Worm (Caenorhabditis elegans) whole organism, young adult: ENCODE data around the gene C14H10.2.
A peak's percentile ranks its signal among the peaks of the same experiment; 100 is the strongest.

Experiments used
- B0035.1 ChIP-seq: sonication (generic microtip); optimal IDR thresholded peaks from 2 replicates; lab custom pipeline; 2016; ENCODE audit warnings: missing genetic modification characterization, mild to moderate bottlenecking, missing compliant biosample characterization, missing genotype, missing genetic modification reagents
- B0336.3 ChIP-seq: fragments of 200-800 bp; sonication (Bioruptor generic); IDR thresholded peaks from 2 replicates; pipeline ENCODE4 v1.3.6; 2022; ENCODE audit warnings: missing genetic modification characterization, missing compliant biosample characterization
- D2030.7 ChIP-seq: fragments of 200-800 bp; sonication (Bioruptor generic); IDR thresholded peaks from 2 replicates; pipeline ENCODE4 v1.3.6; 2022; ENCODE audit warnings: missing genetic modification reagents, missing genetic modification characterization, missing compliant biosample characterization
- F37B4.10 ChIP-seq: fragments of 200-800 bp; sonication (Bioruptor generic); IDR thresholded peaks from 2 replicates; pipeline ENCODE4 v1.3.6; 2022; ENCODE audit warnings: missing genetic modification characterization, missing compliant biosample characterization
- F55B11.4 ChIP-seq: sonication (generic microtip); optimal IDR thresholded peaks from 2 replicates; lab custom pipeline; 2016; ENCODE audit warnings: missing compliant biosample characterization, missing genetic modification characterization, borderline replicate concordance; ENCODE audit not compliant: insufficient read depth
- F57C9.4 ChIP-seq: sonication (generic microtip); optimal IDR thresholded peaks from 2 replicates; lab custom pipeline; 2017; ENCODE audit warnings: mild to moderate bottlenecking, missing genetic modification characterization, missing compliant biosample characterization
- T26A5.8 ChIP-seq: sonication (generic microtip); optimal IDR thresholded peaks from 2 replicates; lab custom pipeline; 2016; ENCODE audit warnings: missing genetic modification characterization, missing compliant biosample characterization
- aptf-2 ChIP-seq: fragments of 200-800 bp; sonication (Bioruptor generic); conservative IDR thresholded peaks from 2 replicates; pipeline ENCODE4 v1.3.6; 2022; ENCODE audit warnings: missing genetic modification reagents, missing genetic modification characterization, missing compliant biosample characterization
- bed-1 ChIP-seq: fragments of 200-800 bp; sonication (Bioruptor generic); IDR thresholded peaks from 2 replicates; pipeline ENCODE4 v1.3.6; 2022; ENCODE audit warnings: missing genetic modification reagents, missing genetic modification characterization, missing compliant biosample characterization
- bed-2 ChIP-seq: fragments of 200-800 bp; sonication (Bioruptor generic); IDR thresholded peaks from 2 replicates; pipeline ENCODE4 v1.3.6; 2022; ENCODE audit warnings: missing genetic modification reagents, missing genetic modification characterization, missing compliant biosample characterization
- ceh-79 ChIP-seq: sonication (generic microtip); optimal IDR thresholded peaks from 2 replicates; lab custom pipeline; 2017; ENCODE audit warnings: mild to moderate bottlenecking, missing genetic modification characterization, missing compliant biosample characterization
- dpff-1 ChIP-seq: sonication (generic microtip); optimal IDR thresholded peaks from 2 replicates; lab custom pipeline; 2017; ENCODE audit warnings: mild to moderate bottlenecking, missing genetic modification characterization, missing compliant biosample characterization
- dpl-1 ChIP-seq: fragments of 150-350 bp; optimal IDR thresholded peaks from 2 replicates; lab custom pipeline; 2014; ENCODE audit warnings: missing biosample characterization, missing genetic modification reagents, missing genetic modification characterization
- egl-44 ChIP-seq: fragments of 200-800 bp; sonication (Bioruptor generic); IDR thresholded peaks from 2 replicates; pipeline ENCODE4 v1.3.6; 2022; ENCODE audit warnings: missing genetic modification reagents, missing genetic modification characterization, missing compliant biosample characterization
- him-1 ChIP-seq: sonication (generic microtip); optimal IDR thresholded peaks from 2 replicates; lab custom pipeline; 2016; ENCODE audit warnings: missing genotype, missing genetic modification reagents, missing genetic modification characterization, missing compliant biosample characterization
- hsf-1 ChIP-seq: fragments of 200-800 bp; sonication (Bioruptor generic); IDR thresholded peaks from 2 replicates; pipeline ENCODE4 v1.3.6; 2022; ENCODE audit warnings: missing genetic modification reagents, missing genetic modification characterization, missing compliant biosample characterization
- let-607 ChIP-seq, 2 experiments: fragments of 200-800 bp in 1 of 2; sonication (Bioruptor generic) in 1 of 2; sonication (generic microtip) in 1 of 2; optimal IDR thresholded peaks; 2 replicates each; lab custom pipeline; 2016 to 2018; ENCODE audit warnings: mild to moderate bottlenecking in 2 of 2, missing compliant biosample characterization in 2 of 2, missing genetic modification characterization in 2 of 2, moderate library complexity in 2 of 2, missing genotype in 1 of 2
- lin-26 ChIP-seq: fragments of 200-800 bp; sonication (Bioruptor generic); IDR thresholded peaks from 2 replicates; pipeline ENCODE4 v1.3.6; 2022; ENCODE audit warnings: missing genetic modification reagents, missing genetic modification characterization, missing compliant biosample characterization
- lin-35 ChIP-seq, 3 experiments: fragments of 150-350 bp in 2 of 3; sonication (generic microtip) in 1 of 3; optimal IDR thresholded peaks; 2 replicates each; lab custom pipeline; 2014 to 2018; ENCODE audit warnings: missing biosample characterization in 3 of 3, missing genetic modification characterization in 3 of 3, missing genetic modification reagents in 3 of 3
- lsl-1 ChIP-seq: fragments of 200-800 bp; sonication (Bioruptor generic); optimal IDR thresholded peaks from 2 replicates; lab custom pipeline; 2018; ENCODE audit warnings: mild to moderate bottlenecking, missing genetic modification characterization, moderate library complexity, missing compliant biosample characterization
- lsy-27 ChIP-seq: sonication (generic microtip); optimal IDR thresholded peaks from 2 replicates; lab custom pipeline; 2017; ENCODE audit warnings: missing genetic modification characterization, mild to moderate bottlenecking, missing compliant biosample characterization, antibody characterized with exemption, missing genotype, borderline replicate concordance; ENCODE audit not compliant: insufficient read depth
- madf-3 ChIP-seq: fragments of 200-800 bp; sonication (Bioruptor generic); IDR thresholded peaks from 2 replicates; pipeline ENCODE4 v1.3.6; 2022; ENCODE audit warnings: missing genetic modification reagents, missing genetic modification characterization, missing compliant biosample characterization
- mel-28 ChIP-seq: sonication (generic microtip); optimal IDR thresholded peaks from 2 replicates; lab custom pipeline; 2016; ENCODE audit warnings: borderline replicate concordance, mild to moderate bottlenecking, missing genetic modification characterization, missing compliant biosample characterization
- mes-4 ChIP-seq: sonication (generic microtip); optimal IDR thresholded peaks from 2 replicates; lab custom pipeline; 2016; ENCODE audit warnings: missing genotype, missing genetic modification characterization, missing compliant biosample characterization
- mxl-1 ChIP-seq: sonication (generic microtip); optimal IDR thresholded peaks from 2 replicates; lab custom pipeline; 2016; ENCODE audit warnings: missing genetic modification characterization, missing compliant biosample characterization
- nfyb-1 ChIP-seq: fragments of 200-800 bp; sonication (Bioruptor generic); IDR thresholded peaks from 2 replicates; pipeline ENCODE4 v1.3.6; 2022; ENCODE audit warnings: missing genetic modification reagents, missing genetic modification characterization, missing compliant biosample characterization
- tbp1 ChIP-seq: fragments of 200-800 bp; sonication (Bioruptor generic); optimal IDR thresholded peaks from 2 replicates; lab custom pipeline; 2018; ENCODE audit warnings: mild to moderate bottlenecking, missing genetic modification characterization, missing compliant biosample characterization
- unc-130 ChIP-seq: sonication (generic microtip); optimal IDR thresholded peaks from 2 replicates; lab custom pipeline; 2016; ENCODE audit warnings: missing genetic modification reagents, missing genetic modification characterization, missing compliant biosample characterization
- unc-62 ChIP-seq: fragments of 150-350 bp; optimal IDR thresholded peaks from 2 replicates; lab custom pipeline; 2014; ENCODE audit warnings: missing biosample characterization, missing genetic modification reagents, missing genetic modification characterization
- ztf-18 ChIP-seq: sonication (generic microtip); optimal IDR thresholded peaks from 2 replicates; lab custom pipeline; 2016; ENCODE audit warnings: missing genotype, mild to moderate bottlenecking, missing genetic modification characterization, missing compliant biosample characterization
- ztf-22 ChIP-seq: fragments of 200-800 bp; sonication (Bioruptor generic); optimal IDR thresholded peaks from 2 replicates; lab custom pipeline; 2018; ENCODE audit warnings: mild to moderate bottlenecking, missing genetic modification characterization, moderate library complexity, missing compliant biosample characterization
- ztf-26 ChIP-seq: sonication (generic microtip); optimal IDR thresholded peaks from 2 replicates; lab custom pipeline; 2017; ENCODE audit warnings: missing genetic modification characterization, missing compliant biosample characterization
- ztf-28 ChIP-seq: fragments of 200-800 bp; sonication (Bioruptor generic); IDR thresholded peaks from 2 replicates; pipeline ENCODE4 v1.3.6; 2022; ENCODE audit warnings: missing genetic modification reagents, missing genetic modification characterization, missing compliant biosample characterization
- ztf-3 ChIP-seq: fragments of 200-800 bp; sonication (Bioruptor generic); optimal IDR thresholded peaks from 2 replicates; lab custom pipeline; 2018; ENCODE audit warnings: mild to moderate bottlenecking, missing genetic modification characterization, missing compliant biosample characterization

C14H10.2 gene

DNA sequence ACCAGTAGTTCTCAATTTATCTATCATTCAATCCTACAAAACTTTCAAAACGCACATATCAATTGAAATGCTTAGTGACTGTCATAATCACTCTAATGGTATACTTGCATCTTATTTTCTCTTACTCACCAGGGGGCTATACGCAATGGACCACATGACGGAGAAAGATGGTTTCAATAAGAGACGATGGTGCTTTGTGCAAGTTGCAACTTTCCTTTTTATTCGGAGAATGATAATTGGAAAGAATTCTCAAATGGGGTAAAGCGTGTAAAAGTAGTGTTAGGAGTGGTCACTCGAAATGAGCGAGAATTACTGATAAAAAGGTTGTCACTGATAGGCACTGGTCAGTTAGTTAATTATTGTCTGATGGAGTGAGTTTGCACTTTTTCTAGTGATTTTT, 44.2 kb downstream of the C14H10.2 start:
- TF ChIP-seq let-607 (tag; optimal IDR thresholded peaks at IDR 0.05; lab: Kevin White, UChicago): no peak
- TF ChIP-seq F57C9.4 (tag; lab: Kevin White, UChicago): no peak
- no peak for TF ChIP-seq aptf-2
- no peak for TF ChIP-seq ceh-79 (tag; lab: Kevin White, UChicago)
- TF ChIP-seq F55B11.4 (tag; lab: Kevin White, UChicago): no peak
- TF ChIP-seq bed-1 (GFP tag; lab: Robert Waterston, UW): no peak
- TF ChIP-seq D2030.7 (GFP tag; lab: Robert Waterston, UW): no peak
- no peak for TF ChIP-seq ztf-26
- TF ChIP-seq, all 124 proteins: peak for 0

DNA sequence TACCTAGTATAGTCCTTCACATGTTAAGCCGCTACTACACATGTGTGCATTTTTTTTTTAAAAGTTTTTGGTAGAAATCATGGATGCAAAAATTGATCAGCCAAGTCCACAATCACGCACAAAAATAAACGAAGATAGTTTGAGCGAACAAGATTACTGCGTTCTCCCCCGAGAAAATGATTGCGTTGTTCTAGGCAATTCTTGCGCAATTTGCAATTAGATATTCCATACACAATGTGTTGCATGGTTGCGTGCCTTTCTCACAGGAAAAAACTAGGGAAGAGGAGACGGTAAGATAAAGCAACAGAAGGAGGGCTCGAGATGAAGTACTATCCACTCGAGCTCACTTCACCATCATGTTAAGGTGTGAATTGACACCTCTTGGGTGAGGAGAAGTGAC, 46.7 kb downstream of the C14H10.2 start:
- no peak for TF ChIP-seq hsf-1 (GFP tag; lab: Robert Waterston, UW)
- no peak for TF ChIP-seq aptf-2
- TF ChIP-seq lin-35 (GFP tag; optimal IDR thresholded peaks at IDR 0.05; lab: Kevin White, UChicago): no peak
- TF ChIP-seq B0035.1 (tag; lab: Kevin White, UChicago): no peak
- no peak for TF ChIP-seq lsl-1 (GFP tag; lab: Kevin White, UChicago)
- no peak for TF ChIP-seq dpff-1 (tag; lab: Kevin White, UChicago)
- TF ChIP-seq madf-3: no peak
- no peak for TF ChIP-seq T26A5.8 (tag; lab: Kevin White, UChicago)
- TF ChIP-seq egl-44 (GFP tag; lab: Robert Waterston, UW): no peak
- no peak for TF ChIP-seq B0336.3
- no peak for TF ChIP-seq F37B4.10 (GFP tag; lab: Robert Waterston, UW)

DNA sequence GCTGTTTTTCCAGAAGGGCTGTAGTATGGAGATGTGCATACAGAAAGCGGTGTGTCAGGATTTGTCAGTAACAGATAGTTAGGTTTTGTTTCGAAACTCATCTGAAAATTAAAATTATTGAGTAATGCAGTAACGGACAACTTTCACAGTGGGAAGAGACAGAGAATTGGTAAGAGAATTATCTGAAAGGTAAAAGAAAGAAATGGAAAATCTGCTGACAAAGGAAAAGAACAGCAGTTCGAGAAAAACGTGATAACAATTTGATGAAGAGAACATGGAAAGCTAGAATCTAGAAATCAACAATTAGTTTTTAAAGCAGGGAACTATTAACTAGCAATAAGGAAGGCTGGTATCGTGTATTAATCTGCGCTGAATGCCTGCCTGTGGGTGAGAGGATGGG, 47.4 kb downstream of the C14H10.2 start, which contains the start of gene sex-1:
Gene sex-1, minus strand, starts transcription at position 101 of the 400 bp plus-strand sequence.
- TF ChIP-seq ztf-28 (GFP tag; lab: Robert Waterston, UW): no peak
- TF ChIP-seq tbp1 (GFP tag; lab: Kevin White, UChicago): no peak
- TF ChIP-seq ztf-22: no peak

DNA sequence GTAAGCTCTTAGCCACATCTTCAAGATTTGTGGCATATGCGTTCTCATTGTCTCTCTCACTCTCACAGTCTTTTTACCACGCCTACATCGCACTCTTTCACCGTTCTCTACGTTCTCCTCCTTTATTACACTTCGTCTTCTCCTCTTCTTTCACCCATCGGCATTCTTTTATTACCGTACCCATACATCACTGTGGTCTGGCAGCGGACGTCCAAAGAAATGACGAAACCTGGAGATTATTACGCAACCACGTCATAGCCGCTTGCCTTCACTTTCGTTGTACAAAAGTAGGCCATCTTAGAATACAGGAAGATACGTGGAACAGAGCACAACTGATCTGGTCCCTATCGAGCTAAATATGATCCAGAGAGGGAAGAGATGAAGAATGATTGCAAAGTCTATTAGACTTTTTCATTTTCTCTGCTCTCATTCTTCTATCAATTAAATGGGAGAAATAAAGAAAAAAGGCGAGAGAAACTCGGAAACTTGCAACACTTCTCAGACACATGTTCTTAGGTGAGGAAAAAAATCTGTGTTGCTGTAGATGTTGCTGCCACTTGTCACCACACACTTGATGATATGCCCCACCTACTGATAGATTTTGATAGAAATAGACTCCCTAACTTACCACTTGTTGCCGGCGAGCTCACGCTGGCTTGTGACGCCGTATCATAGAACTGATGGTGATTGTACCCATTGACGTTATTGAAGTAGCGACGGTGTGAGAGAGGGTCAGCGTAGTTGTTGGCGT, 48.2 kb downstream of the C14H10.2 start:
- no peak for TF ChIP-seq dpl-1 (GFP tag; lab: Kevin White, UChicago)
- peak; percentile 27 for TF ChIP-seq unc-62 (GFP tag; lab: Kevin White, UChicago)

DNA sequence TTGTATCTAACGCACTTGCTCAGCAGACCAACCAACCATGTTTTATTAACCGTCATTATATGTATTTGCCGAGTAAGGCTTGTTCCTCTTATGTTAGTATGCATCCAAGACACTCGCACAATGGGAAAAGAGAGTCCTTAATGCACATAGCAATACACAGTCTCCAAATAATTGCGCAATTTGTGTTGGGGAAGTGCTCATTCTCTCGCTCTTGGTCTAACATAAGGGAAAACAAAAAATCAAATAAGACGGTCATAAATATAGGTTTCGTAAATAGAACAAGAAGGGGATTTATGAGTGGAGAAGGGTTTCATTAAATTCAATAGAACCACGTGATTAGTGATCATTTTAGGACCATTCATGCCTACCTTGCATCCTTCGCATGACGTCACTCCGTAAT, 49.2 kb downstream of the C14H10.2 start:
- TF ChIP-seq ztf-26 (no peak), mel-28 (tag; lab: Kevin White, UChicago) (no peak), bed-2 (GFP tag; lab: Robert Waterston, UW) (no peak), ztf-28 (GFP tag; lab: Robert Waterston, UW) (no peak), ztf-18 (tag; lab: Kevin White, UChicago) (no peak), mxl-1 (tag; lab: Kevin White, UChicago) (no peak), ztf-3 (GFP tag; lab: Kevin White, UChicago) (no peak), lsy-27 (tag; lab: Kevin White, UChicago) (no peak), him-1 (tag; lab: Kevin White, UChicago) (no peak), mes-4 (tag; lab: Kevin White, UChicago) (no peak), lin-26 (GFP tag; lab: Robert Waterston, UW) (no peak), unc-130 (no peak), madf-3 (no peak), D2030.7 (GFP tag; lab: Robert Waterston, UW) (no peak), nfyb-1 (GFP tag; lab: Robert Waterston, UW) (no peak)
